Worm (Caenorhabditis elegans) whole organism, early embryonic: Measurements from ENCODE around the gene nhr-269.

Source experiments
- B0310.2 ChIP-seq: sonication (generic microtip); optimal IDR thresholded peaks from 2 replicates; lab custom pipeline; 2016; ENCODE audit warnings: mild to moderate bottlenecking, missing genetic modification characterization, missing compliant biosample characterization
- F13C5.2 ChIP-seq: sonication (generic microtip); optimal IDR thresholded peaks from 2 replicates; lab custom pipeline; 2017; ENCODE audit warnings: mild to moderate bottlenecking, missing genetic modification characterization, inconsistent platforms, missing compliant biosample characterization
- aly-1 ChIP-seq: sonication (generic microtip); optimal IDR thresholded peaks from 2 replicates; lab custom pipeline; 2016; ENCODE audit warnings: missing genetic modification characterization, missing compliant biosample characterization
- ama-1 ChIP-seq: fragments of 150-350 bp; optimal IDR thresholded peaks from 2 replicates; lab custom pipeline; 2014
- ceh-13 ChIP-seq: fragments of 200-800 bp; sonication (Bioruptor generic); optimal IDR thresholded peaks from 2 replicates; lab custom pipeline; 2018; ENCODE audit warnings: mild to moderate bottlenecking, missing genetic modification characterization, missing compliant biosample characterization
- ceh-36 ChIP-seq: sonication (generic microtip); optimal IDR thresholded peaks from 2 replicates; lab custom pipeline; 2016; ENCODE audit warnings: missing genetic modification characterization, inconsistent platforms, missing compliant biosample characterization
- ets-7 ChIP-seq: sonication (generic microtip); optimal IDR thresholded peaks from 2 replicates; lab custom pipeline; 2016; ENCODE audit warnings: missing genotype, missing genetic modification characterization, missing compliant biosample characterization
- flt-1 ChIP-seq: fragments of 200-800 bp; sonication (Bioruptor generic); IDR thresholded peaks from 2 replicates; pipeline ENCODE4 v1.3.6; 2022; ENCODE audit warnings: missing genetic modification characterization, missing compliant biosample characterization
- hmbx-1 ChIP-seq: sonication (generic microtip); optimal IDR thresholded peaks from 2 replicates; lab custom pipeline; 2016; ENCODE audit warnings: mild to moderate bottlenecking, missing genetic modification characterization, missing compliant biosample characterization
- hmg-4 ChIP-seq: fragments of 200-800 bp; sonication (Bioruptor generic); optimal IDR thresholded peaks from 2 replicates; lab custom pipeline; 2018; ENCODE audit warnings: mild to moderate bottlenecking, missing genetic modification characterization, missing compliant biosample characterization
- hnd-1 ChIP-seq: sonication (generic microtip); optimal IDR thresholded peaks from 2 replicates; lab custom pipeline; 2016; ENCODE audit warnings: missing genetic modification characterization, missing compliant biosample characterization
- pes-1 ChIP-seq: fragments of 200-800 bp; sonication (Bioruptor generic); IDR thresholded peaks from 2 replicates; pipeline ENCODE4 v1.3.6; 2022; ENCODE audit warnings: missing genetic modification reagents, missing genetic modification characterization, missing compliant biosample characterization
- scrt-1 ChIP-seq: fragments of 200-800 bp; sonication (Bioruptor generic); IDR thresholded peaks from 2 replicates; pipeline ENCODE4 v1.3.6; 2022; ENCODE audit warnings: missing genetic modification characterization, missing compliant biosample characterization
- sea-1 ChIP-seq: fragments of 200-800 bp; sonication (Bioruptor generic); conservative IDR thresholded peaks from 2 replicates; pipeline ENCODE4 v1.3.6; 2022; ENCODE audit warnings: missing genetic modification characterization, missing compliant biosample characterization
- tbx-11 ChIP-seq: fragments of 200-800 bp; sonication (Bioruptor generic); IDR thresholded peaks from 2 replicates; pipeline ENCODE4 v1.3.6; 2022; ENCODE audit warnings: missing genetic modification characterization, missing compliant biosample characterization
- tbx-37 ChIP-seq: fragments of 200-800 bp; sonication (Bioruptor generic); conservative IDR thresholded peaks from 2 replicates; pipeline ENCODE4 v1.3.6; 2022; ENCODE audit warnings: missing genetic modification reagents, missing genetic modification characterization, missing compliant biosample characterization
- tra-4 ChIP-seq: sonication (generic microtip); optimal IDR thresholded peaks from 2 replicates; lab custom pipeline; 2017; ENCODE audit warnings: missing genetic modification characterization, missing compliant biosample characterization

Gene nhr-269

ce11 chrV:15388820-15389384, 19.3 kb upstream of the nhr-269 start, which contains the start of gene srh-170:
TSS of gene srh-170 (minus strand) at chrV:15388870.
- peak; percentile 15; the same call in 1 of the 2 replicates for TF ChIP-seq pes-1
- TF ChIP-seq tbx-11, result no peak
- no peak for TF ChIP-seq hnd-1 (tag; lab: Kevin White, UChicago)
- TF ChIP-seq scrt-1, result 0 out of 2 replicates have a peak, but pooled peaks have one; percentile 29

ce11 chrV:15384733-15385132, 15.1 kb upstream of the nhr-269 start, which contains the start of gene str-102:
TSS of gene str-102 (plus strand) at chrV:15385033.
- TF ChIP-seq hmbx-1 (tag; lab: Kevin White, UChicago), result no peak
- TF ChIP-seq tbx-11, result no peak
- TF ChIP-seq ceh-13 (GFP tag; lab: Kevin White, UChicago), result no peak
- TF ChIP-seq B0310.2, result no peak
- no peak for TF ChIP-seq ets-7 (tag; lab: Kevin White, UChicago)
- TF ChIP-seq scrt-1, result no peak
- TF ChIP-seq tra-4 (tag; lab: Kevin White, UChicago), result no peak
- TF ChIP-seq hnd-1 (tag; lab: Kevin White, UChicago), result no peak

ce11 chrV:15383739-15384138, 14.1 kb upstream of the nhr-269 start, which contains the start of gene str-88:
TSS of gene str-88 (minus strand) at chrV:15383839.
- TF ChIP-seq hmbx-1 (tag; lab: Kevin White, UChicago), result no peak
- no peak for TF ChIP-seq sea-1 (GFP tag; lab: Robert Waterston, UW)
- no peak for TF ChIP-seq ama-1 (lab: Kevin White, UChicago)
- no peak for TF ChIP-seq hnd-1 (tag; lab: Kevin White, UChicago)
- no peak for TF ChIP-seq flt-1 (GFP tag; lab: Robert Waterston, UW)
- TF ChIP-seq hmg-4 (GFP tag; lab: Kevin White, UChicago), result no peak
- no peak for TF ChIP-seq pes-1
- no peak for TF ChIP-seq B0310.2
- TF ChIP-seq F13C5.2, result no peak
- TF ChIP-seq aly-1, result no peak
- no peak for TF ChIP-seq ceh-13 (GFP tag; lab: Kevin White, UChicago)

- TF ChIP-seq pes-1, result no peak
- TF ChIP-seq hmg-4 (GFP tag; lab: Kevin White, UChicago), result no peak
- TF ChIP-seq hnd-1 (tag; lab: Kevin White, UChicago), result no peak
- TF ChIP-seq ceh-36 (tag; lab: Kevin White, UChicago), result no peak
- TF ChIP-seq F13C5.2, result no peak
- no peak for TF ChIP-seq tbx-37 (GFP tag; lab: Robert Waterston, UW)
- TF ChIP-seq flt-1 (GFP tag; lab: Robert Waterston, UW), result no peak
- TF ChIP-seq sea-1 (GFP tag; lab: Robert Waterston, UW), result no peak
- no peak for TF ChIP-seq scrt-1
- TF ChIP-seq B0310.2, result no peak
- no peak for TF ChIP-seq ceh-13 (GFP tag; lab: Kevin White, UChicago)
- TF ChIP-seq tra-4 (tag; lab: Kevin White, UChicago), result no peak
- TF ChIP-seq ets-7 (tag; lab: Kevin White, UChicago), result no peak
Observed at ce11 chrV:15380857-15381256, 11.2 kb upstream of the nhr-269 start, which contains the start of gene dhs-23. TSS of gene dhs-23 (plus strand) at chrV:15381219.

ce11 chrV:15379817-15380216, 10.2 kb upstream of the nhr-269 start, which contains the start of gene srh-251:
TSS of gene srh-251 (minus strand) at chrV:15379917.
- TF ChIP-seq ets-7 (tag; lab: Kevin White, UChicago), result no peak
- TF ChIP-seq pes-1, result no peak
- TF ChIP-seq hmg-4 (GFP tag; lab: Kevin White, UChicago), result no peak
- TF ChIP-seq hnd-1 (tag; lab: Kevin White, UChicago), result no peak
- no peak for TF ChIP-seq F13C5.2
- TF ChIP-seq flt-1 (GFP tag; lab: Robert Waterston, UW), result no peak
- TF ChIP-seq sea-1 (GFP tag; lab: Robert Waterston, UW), result no peak
- no peak for TF ChIP-seq tra-4 (tag; lab: Kevin White, UChicago)
- TF ChIP-seq ceh-13 (GFP tag; lab: Kevin White, UChicago), result no peak
- TF ChIP-seq tbx-37 (GFP tag; lab: Robert Waterston, UW), result no peak
- no peak for TF ChIP-seq aly-1
- no peak for TF ChIP-seq tbx-11
- TF ChIP-seq ceh-36 (tag; lab: Kevin White, UChicago), result no peak

ce11 chrV:15377903-15378302, 8.3 kb upstream of the nhr-269 start, which contains the start of gene srh-122:
TSS of gene srh-122 (minus strand) at chrV:15378003.
- TF ChIP-seq ceh-13 (GFP tag; lab: Kevin White, UChicago) (no peak), hmg-4 (GFP tag; lab: Kevin White, UChicago) (no peak), pes-1 (no peak), tbx-11 (no peak), tbx-37 (GFP tag; lab: Robert Waterston, UW) (no peak), ama-1 (lab: Kevin White, UChicago) (no peak), ets-7 (tag; lab: Kevin White, UChicago) (no peak), hmbx-1 (tag; lab: Kevin White, UChicago) (no peak), flt-1 (GFP tag; lab: Robert Waterston, UW) (no peak), aly-1 (no peak), B0310.2 (no peak), tra-4 (tag; lab: Kevin White, UChicago) (no peak), hnd-1 (tag; lab: Kevin White, UChicago) (no peak), sea-1 (GFP tag; lab: Robert Waterston, UW) (no peak), F13C5.2 (no peak), ceh-36 (tag; lab: Kevin White, UChicago) (no peak), scrt-1 (no peak)

ce11 chrV:15376223-15376622, 6.6 kb upstream of the nhr-269 start, which contains the start of gene srh-52:
TSS of gene srh-52 (minus strand) at chrV:15376323.
- TF ChIP-seq ceh-13 (GFP tag; lab: Kevin White, UChicago), result no peak
- TF ChIP-seq tbx-37 (GFP tag; lab: Robert Waterston, UW), result no peak
- TF ChIP-seq tbx-11, result no peak
- no peak for TF ChIP-seq hnd-1 (tag; lab: Kevin White, UChicago)
- no peak for TF ChIP-seq hmg-4 (GFP tag; lab: Kevin White, UChicago)
- TF ChIP-seq sea-1 (GFP tag; lab: Robert Waterston, UW), result no peak
- no peak for TF ChIP-seq ama-1 (lab: Kevin White, UChicago)
- no peak for TF ChIP-seq B0310.2
- TF ChIP-seq pes-1, result no peak
- no peak for TF ChIP-seq scrt-1
